Worm (Caenorhabditis elegans): ENCODE results near the gene C53C11.4.
A peak's percentile ranks its signal among the peaks of the same experiment; 100 is the strongest.
"Not testable (repeated sequence)": the region's sequence is repeated elsewhere in the genome, so short reads cannot be mapped to it uniquely, and the experiment has no call there.

C53C11.4 gene

ce11 chrX:17302419-17302818 lies 8.3 kb upstream of the C53C11.4 start, which contains the start of gene fbxa-120:
Gene fbxa-120, plus strand, starts transcription at chrX:17302719.
- TF ChIP-seq ZK546.5 (tag; optimal IDR thresholded peaks at IDR 0.05) = no peak
- no peak for TF ChIP-seq nhr-43 (tag; optimal IDR thresholded peaks at IDR 0.05; ENCODE audit: poor library complexity, severe bottlenecking)
- TF ChIP-seq pqm-1 (tag; optimal IDR thresholded peaks at IDR 0.05) = no peak
- TF ChIP-seq nhr-12 (tag; optimal IDR thresholded peaks at IDR 0.05) = no peak
- TF ChIP-seq tbx-2 (tag; optimal IDR thresholded peaks at IDR 0.05) = no peak
- no peak for TF ChIP-seq ceh-28 (tag; optimal IDR thresholded peaks at IDR 0.05)
- no peak for TF ChIP-seq nhr-76 (tag; optimal IDR thresholded peaks at IDR 0.05)
- TF ChIP-seq snpc-4 (tag; optimal IDR thresholded peaks at IDR 0.05) = no peak
- no peak for TF ChIP-seq egl-5 (tag; optimal IDR thresholded peaks at IDR 0.05)
- no peak for TF ChIP-seq elt-2 (tag; optimal IDR thresholded peaks at IDR 0.05)

ce11 chrX:17304920-17305319 lies 5.8 kb upstream of the C53C11.4 start, which contains the start of gene C33E10.1:
Gene C33E10.1, plus strand, starts transcription at chrX:17305220.
- not testable (repeated sequence) for TF ChIP-seq aly-2, nhr-28, pqm-1 (tag; optimal IDR thresholded peaks at IDR 0.05)

- TF ChIP-seq nfya-1 (tag; optimal IDR thresholded peaks at IDR 0.05; ENCODE audit: insufficient read depth) (peak; percentile 50), unc-62 (GFP tag; optimal IDR thresholded peaks at IDR 0.05) (peak; percentile 16), lsy-12 (tag; optimal IDR thresholded peaks at IDR 0.05) (peak; percentile 43), tbx-2 (tag; optimal IDR thresholded peaks at IDR 0.05) (no peak), elt-2 (tag; optimal IDR thresholded peaks at IDR 0.05) (no peak), hmg-11 (tag; optimal IDR thresholded peaks at IDR 0.05) (peak; percentile 88), lin-39 (tag; optimal IDR thresholded peaks at IDR 0.05) (peak; percentile 81)
Observed at ce11 chrX:17314948-17315347, 4.2 kb downstream of the C53C11.4 start.

- no peak for TF ChIP-seq nhr-76 (tag; optimal IDR thresholded peaks at IDR 0.05)
- no peak for TF ChIP-seq nhr-43 (tag; optimal IDR thresholded peaks at IDR 0.05; ENCODE audit: poor library complexity, severe bottlenecking)
- TF ChIP-seq pha-4 (tag; optimal IDR thresholded peaks at IDR 0.05) = no peak
- no peak for TF ChIP-seq tbx-2 (tag; optimal IDR thresholded peaks at IDR 0.05)
- no peak for TF ChIP-seq elt-3 (tag; optimal IDR thresholded peaks at IDR 0.05)
- no peak for TF ChIP-seq lin-39 (tag; optimal IDR thresholded peaks at IDR 0.05)
- TF ChIP-seq eor-1 (tag; optimal IDR thresholded peaks at IDR 0.05) = no peak
- TF ChIP-seq hmg-11 (tag; optimal IDR thresholded peaks at IDR 0.05) = no peak
- no peak for TF ChIP-seq pqm-1 (tag; optimal IDR thresholded peaks at IDR 0.05)
- no peak for TF ChIP-seq sea-2 (GFP tag; optimal IDR thresholded peaks at IDR 0.05)
- no peak for TF ChIP-seq mml-1 (tag; optimal IDR thresholded peaks at IDR 0.05)
- no peak for TF ChIP-seq fos-1 (tag; optimal IDR thresholded peaks at IDR 0.05)
Observed at ce11 chrX:17318284-17318683, 7.6 kb downstream of the C53C11.4 start, which contains the start of gene ptr-5. Gene ptr-5, plus strand, starts transcription at chrX:17318584.

- TF ChIP-seq nhr-77 (tag; optimal IDR thresholded peaks at IDR 0.05) = no peak
- no peak for TF ChIP-seq daf-12 (tag; optimal IDR thresholded peaks at IDR 0.05)
- TF ChIP-seq lin-15B (tag; optimal IDR thresholded peaks at IDR 0.05) = no peak
- no peak for TF ChIP-seq R02D3.7 (tag; optimal IDR thresholded peaks at IDR 0.05)
- TF ChIP-seq lsy-12 (tag; optimal IDR thresholded peaks at IDR 0.05) = no peak
- no peak for TF ChIP-seq ztf-4 (tag; optimal IDR thresholded peaks at IDR 0.05)
- no peak for TF ChIP-seq skn-1 (tag; optimal IDR thresholded peaks at IDR 0.05)
- TF ChIP-seq hmg-11 (tag; optimal IDR thresholded peaks at IDR 0.05) = no peak
- no peak for TF ChIP-seq elt-1 (tag; optimal IDR thresholded peaks at IDR 0.05)
- TF ChIP-seq nhr-12 (tag; optimal IDR thresholded peaks at IDR 0.05) = no peak
- no peak for TF ChIP-seq snpc-4 (tag; optimal IDR thresholded peaks at IDR 0.05)
- TF ChIP-seq ceh-28 (tag; optimal IDR thresholded peaks at IDR 0.05) = no peak
- TF ChIP-seq nhr-28 (tag; optimal IDR thresholded peaks at IDR 0.05) = no peak
Observed at ce11 chrX:17320572-17320971, 9.9 kb downstream of the C53C11.4 start.

- TF ChIP-seq fkh-2 (tag; optimal IDR thresholded peaks at IDR 0.05) = no peak
- no peak for TF ChIP-seq nhr-67 (tag; optimal IDR thresholded peaks at IDR 0.05)
- TF ChIP-seq nhr-237 (tag; optimal IDR thresholded peaks at IDR 0.05) = no peak
- no peak for TF ChIP-seq nhr-76 (tag; optimal IDR thresholded peaks at IDR 0.05)
- TF ChIP-seq elt-3 (tag; optimal IDR thresholded peaks at IDR 0.05) = no peak
- TF ChIP-seq nfya-1 (tag; optimal IDR thresholded peaks at IDR 0.05; ENCODE audit: insufficient read depth) = no peak
- no peak for TF ChIP-seq fos-1 (tag; optimal IDR thresholded peaks at IDR 0.05)
Observed at ce11 chrX:17324954-17325353, 14.2 kb downstream of the C53C11.4 start.
